Worm (Caenorhabditis elegans) whole organism, L2 larva: ENCODE data around the gene gipc-2.

Experiments used
- ceh-16 ChIP-seq: fragments of 150-350 bp; optimal IDR thresholded peaks from 2 replicates; lab custom pipeline; 2014; ENCODE audit warnings: missing biosample characterization, missing genetic modification characterization
- elt-1 ChIP-seq: fragments of 150-350 bp; optimal IDR thresholded peaks from 2 replicates; lab custom pipeline; 2014; ENCODE audit warnings: missing biosample characterization, missing genetic modification characterization
- ztf-1 ChIP-seq: fragments of 200-800 bp; sonication (Bioruptor generic); conservative IDR thresholded peaks from 2 replicates; pipeline ENCODE4 v1.3.6; 2022; ENCODE audit warnings: missing genetic modification characterization, missing compliant biosample characterization

DNA sequence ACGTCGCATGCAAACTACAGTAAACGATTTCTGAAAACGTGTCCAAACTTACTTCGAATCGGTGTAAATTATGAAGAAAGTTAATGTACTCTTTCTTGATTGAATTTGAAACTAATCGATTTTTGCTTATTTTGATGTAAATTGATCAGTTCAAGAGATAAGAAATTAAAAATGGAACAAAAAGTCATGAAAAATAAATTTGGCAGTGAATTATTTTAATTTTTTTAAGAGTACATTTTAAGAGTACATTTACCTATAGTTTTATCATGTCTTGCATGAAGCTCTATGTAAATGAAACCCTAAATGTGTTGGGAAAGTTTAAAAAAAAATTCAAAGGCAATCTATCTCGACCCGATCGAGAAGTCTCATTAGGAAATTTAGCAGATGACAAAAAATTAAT, 28.7 kb upstream of the gipc-2 start, which contains the start of gene T04B2.7:
- no peak for TF ChIP-seq elt-1 (tag; lab: Kevin White, UChicago)
- TF ChIP-seq ceh-16 (tag; lab: Kevin White, UChicago) = no peak
- no peak for TF ChIP-seq ztf-1 (GFP tag; lab: Robert Waterston, UW)
